Fruit fly (Drosophila melanogaster): ENCODE data around the gene CG46516.
"Not testable (repeated sequence)": the region's sequence is repeated elsewhere in the genome, so short reads cannot be mapped to it uniquely, and the experiment has no call there.

DNA sequence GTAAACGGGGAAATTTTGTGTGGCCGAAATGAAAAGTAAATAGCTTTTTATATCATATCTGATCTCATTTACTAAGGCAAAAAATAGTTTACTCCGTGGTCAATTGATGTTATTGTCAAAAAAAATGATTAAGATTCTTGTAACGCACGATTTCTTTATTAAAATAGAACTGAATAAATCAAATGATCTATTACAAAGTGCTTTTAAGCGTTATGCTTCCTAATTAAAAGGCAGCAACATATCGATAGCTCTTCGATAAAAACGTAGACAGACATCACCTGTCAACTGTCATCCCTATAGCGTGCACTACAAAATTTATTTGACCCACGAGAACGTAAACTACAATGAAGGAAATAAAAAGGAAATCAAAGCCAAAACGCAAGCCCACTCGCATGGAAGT is 44.8 kb upstream of the CG46516 start, which contains the start of gene CG46508:
- TF ChIP-seq br (GFP tag; optimal IDR thresholded peaks at IDR 0.05); CrebA (GFP tag; optimal IDR thresholded peaks at IDR 0.05; ENCODE audit: borderline replicate concordance); Dfd (GFP tag; optimal IDR thresholded peaks at IDR 0.05); Jra (GFP tag; optimal IDR thresholded peaks at IDR 0.05); GATAd (GFP tag; optimal IDR thresholded peaks at IDR 0.05); fru (GFP tag; optimal IDR thresholded peaks at IDR 0.05); psq (GFP tag; optimal IDR thresholded peaks at IDR 0.05); OdsH (GFP tag; optimal IDR thresholded peaks at IDR 0.05); dsf (GFP tag; optimal IDR thresholded peaks at IDR 0.05; ENCODE audit: borderline replicate concordance); Mio (GFP tag; optimal IDR thresholded peaks at IDR 0.05): not testable (repeated sequence)
